Worm (Caenorhabditis elegans): ENCODE data around the gene W09G12.9.

DNA sequence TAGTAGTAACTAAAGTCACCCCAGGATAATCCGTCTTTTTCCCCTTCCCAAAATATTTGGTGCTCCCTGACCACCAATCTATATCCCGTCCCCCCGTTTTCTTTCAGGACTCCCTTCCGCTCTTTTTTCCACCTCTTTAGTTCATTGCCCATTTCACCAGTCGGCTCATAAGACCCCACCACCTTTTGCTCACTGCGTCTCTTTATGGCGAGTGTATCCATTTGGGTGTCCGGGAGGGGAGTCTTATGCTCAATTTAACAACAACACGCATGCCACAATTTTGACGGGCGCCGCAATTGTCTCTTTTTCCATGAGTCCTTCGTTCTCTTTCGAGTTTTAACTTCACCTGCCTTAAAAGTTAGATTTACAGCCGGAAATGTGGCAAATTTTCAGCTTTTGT lies 3.2 kb upstream of the W09G12.9 start:
- no peak for TF ChIP-seq tbx-37 (GFP tag; conservative IDR thresholded peaks at IDR 0.05)
- no peak for TF ChIP-seq ets-7 (tag; optimal IDR thresholded peaks at IDR 0.05)
- no peak for TF ChIP-seq F13C5.2 (tag; optimal IDR thresholded peaks at IDR 0.05)
- TF ChIP-seq hnd-1 (tag; optimal IDR thresholded peaks at IDR 0.05), result no peak
- no peak for TF ChIP-seq ama-1 (optimal IDR thresholded peaks at IDR 0.05)
- TF ChIP-seq tbx-11 (GFP tag; IDR thresholded peaks at IDR 0.05), result no peak
- TF ChIP-seq pes-1 (GFP tag; IDR thresholded peaks at IDR 0.05), result no peak

All from whole organism, early embryonic.